Worm (Caenorhabditis elegans): Measurements from ENCODE around the gene gly-13.

gly-13 gene

DNA sequence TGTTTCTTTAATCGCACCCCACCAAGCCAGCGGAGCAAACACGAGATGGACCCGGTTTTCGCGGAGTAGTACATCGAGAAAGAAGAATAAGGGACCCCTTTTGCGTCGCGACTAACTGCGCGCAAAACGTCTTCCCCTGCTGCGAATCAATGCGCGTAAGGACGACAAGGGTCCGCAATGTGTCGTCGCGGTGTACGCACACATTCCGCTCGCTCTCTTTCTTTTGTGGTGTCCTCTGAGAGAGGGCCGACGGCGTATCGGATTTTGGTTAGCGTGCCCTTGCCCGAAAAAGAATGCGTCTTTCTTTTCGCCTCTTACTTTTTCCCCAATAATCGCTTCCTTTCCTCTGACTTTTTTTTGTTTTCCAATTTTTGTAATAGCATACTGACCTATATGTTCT is 41.4 kb upstream of the gly-13 start (continued):
- TF ChIP-seq syd-9 (tag; optimal IDR thresholded peaks at IDR 0.05) (peak; percentile 19), hlh-13 (GFP tag; optimal IDR thresholded peaks at IDR 0.05) (no peak), fax-1 (tag; optimal IDR thresholded peaks at IDR 0.05) (peak; percentile 2), dve-1 (tag; optimal IDR thresholded peaks at IDR 0.05) (no peak), hlh-8 (tag; optimal IDR thresholded peaks at IDR 0.05) (peak; percentile 13), ceh-2 (tag; optimal IDR thresholded peaks at IDR 0.05) (peak; percentile 37)

DNA sequence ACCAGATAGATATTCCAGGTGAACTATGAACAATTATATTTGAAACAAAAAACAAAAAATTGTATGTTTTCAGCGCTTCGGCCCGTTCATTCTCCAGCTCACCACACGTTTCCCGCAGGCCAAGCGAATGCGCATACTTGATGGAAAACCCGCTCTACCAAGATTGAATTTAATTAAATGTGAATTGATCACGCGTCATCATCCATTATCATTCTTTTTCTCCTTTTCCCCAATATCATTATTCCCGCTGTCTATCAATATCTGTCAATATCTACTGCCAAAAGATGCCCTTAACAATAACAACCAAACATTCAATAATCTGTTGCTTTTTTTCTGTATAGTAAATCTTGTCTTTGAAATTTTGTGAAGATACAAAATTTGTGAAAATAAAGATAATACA is 39.8 kb upstream of the gly-13 start:
- TF ChIP-seq npax-4 (tag; optimal IDR thresholded peaks at IDR 0.05) (no peak), ztf-16 (tag; optimal IDR thresholded peaks at IDR 0.05) (no peak), Y22D7AL.16 (tag; optimal IDR thresholded peaks at IDR 0.05) (no peak), nhr-232 (tag; optimal IDR thresholded peaks at IDR 0.05) (no peak), ceh-18 (tag; optimal IDR thresholded peaks at IDR 0.05) (no peak), pqm-1 (tag; optimal IDR thresholded peaks at IDR 0.05) (no peak), unc-86 (tag; optimal IDR thresholded peaks at IDR 0.05) (no peak), unc-3 (GFP tag; conservative IDR thresholded peaks at IDR 0.05) (no peak), unc-3 (tag; optimal IDR thresholded peaks at IDR 0.05) (no peak), F13H6.1 (tag; optimal IDR thresholded peaks at IDR 0.05) (no peak), sox-2 (GFP tag; IDR thresholded peaks at IDR 0.05) (no peak), unc-42 (tag; optimal IDR thresholded peaks at IDR 0.05) (no peak)

DNA sequence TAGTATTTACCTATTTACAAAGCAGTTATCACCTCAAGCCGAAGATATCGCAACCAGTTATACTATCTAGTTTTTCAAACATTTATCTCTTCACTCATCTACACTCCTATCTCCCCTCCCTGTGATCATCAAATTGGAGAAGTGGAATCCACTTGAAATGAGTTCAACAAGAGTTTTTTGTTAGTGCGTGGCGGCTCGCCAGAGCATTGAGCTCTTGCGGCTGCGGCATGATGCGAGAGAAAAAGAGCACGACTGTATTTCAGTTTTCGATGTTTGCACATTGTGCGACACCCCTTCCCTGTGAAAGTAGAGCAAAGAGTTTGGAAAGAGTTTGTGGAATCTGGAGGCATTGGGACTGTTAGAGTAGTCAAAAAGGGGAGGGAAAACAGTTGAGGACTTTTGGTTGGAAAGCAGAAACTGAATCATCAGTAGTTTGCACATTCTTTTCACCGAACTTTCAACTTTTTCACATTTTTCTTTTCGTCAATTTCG is 34.3 kb upstream of the gly-13 start, which contains the start of gene T20B5.2:
T20B5.2 (plus strand) TSS at position 442 of the 492 bp plus-strand sequence.
- no peak for TF ChIP-seq ceh-45 (GFP tag; IDR thresholded peaks at IDR 0.05)
- no peak for TF ChIP-seq ceh-30 (tag; optimal IDR thresholded peaks at IDR 0.05)
- no peak for TF ChIP-seq fax-1 (tag; optimal IDR thresholded peaks at IDR 0.05)
- TF ChIP-seq unc-55 (GFP tag; optimal IDR thresholded peaks at IDR 0.05), result no peak
- TF ChIP-seq pha-4 (tag; optimal IDR thresholded peaks at IDR 0.05), result no peak
- no peak for TF ChIP-seq ceh-48 (tag; optimal IDR thresholded peaks at IDR 0.05)
- TF ChIP-seq che-1 (tag; optimal IDR thresholded peaks at IDR 0.05), result no peak

DNA sequence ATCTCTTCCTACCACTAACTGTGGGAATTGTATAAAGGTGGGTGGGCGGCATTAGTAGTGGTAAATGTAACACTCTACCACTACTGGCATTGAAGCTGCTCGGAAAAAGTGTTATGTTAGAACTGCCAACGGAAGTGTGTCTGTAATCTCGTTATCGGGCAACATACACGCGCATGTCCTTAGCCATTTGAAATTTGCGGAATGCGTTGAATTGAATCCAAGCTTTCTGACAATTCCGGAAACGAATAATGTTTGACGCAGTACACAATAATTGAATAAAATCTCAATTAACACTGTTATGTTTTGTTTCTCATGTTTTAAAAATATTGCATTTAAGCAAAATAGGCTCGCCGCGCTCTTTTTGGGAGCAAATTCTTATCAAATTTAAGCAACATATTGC is 28.5 kb upstream of the gly-13 start:
- TF ChIP-seq Y22D7AL.16 (tag; optimal IDR thresholded peaks at IDR 0.05) (no peak), unc-42 (tag; optimal IDR thresholded peaks at IDR 0.05) (peak; percentile 84), unc-55 (GFP tag; optimal IDR thresholded peaks at IDR 0.05) (no peak), fkh-6 (tag; optimal IDR thresholded peaks at IDR 0.05) (no peak)

DNA sequence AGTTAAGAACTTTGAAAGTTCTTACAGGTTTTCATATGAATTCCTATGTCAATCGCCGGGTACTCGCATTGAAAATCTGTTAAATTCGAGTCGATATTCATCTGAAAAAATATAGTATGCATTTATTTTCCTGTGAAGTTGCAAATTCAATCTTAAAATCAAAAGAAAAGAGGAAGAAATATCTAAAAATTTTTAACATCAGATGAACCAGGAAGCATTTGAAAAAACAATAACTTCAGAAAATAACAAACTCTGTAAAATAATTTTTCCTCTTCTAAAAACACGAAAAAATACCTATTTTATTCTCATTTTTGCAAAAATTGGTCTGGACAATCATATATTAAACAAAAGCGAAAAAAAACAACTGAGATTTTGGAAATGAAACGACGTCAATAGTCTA is 22.7 kb upstream of the gly-13 start, which contains the start of gene npr-7:
npr-7 (minus strand) TSS at position 101 of the 400 bp plus-strand sequence.
- TF ChIP-seq fkh-10 (GFP tag; optimal IDR thresholded peaks at IDR 0.05) (no peak), pha-2 (tag; optimal IDR thresholded peaks at IDR 0.05) (no peak), hlh-8 (tag; optimal IDR thresholded peaks at IDR 0.05) (no peak), pax-1 (tag; optimal IDR thresholded peaks at IDR 0.05) (no peak), syd-9 (tag; optimal IDR thresholded peaks at IDR 0.05) (no peak), fax-1 (tag; optimal IDR thresholded peaks at IDR 0.05) (no peak), ceh-48 (tag; optimal IDR thresholded peaks at IDR 0.05) (no peak), sox-2 (GFP tag; IDR thresholded peaks at IDR 0.05) (no peak), ceh-19 (GFP tag; optimal IDR thresholded peaks at IDR 0.05) (no peak), unc-55 (GFP tag; optimal IDR thresholded peaks at IDR 0.05) (no peak), unc-3 (GFP tag; conservative IDR thresholded peaks at IDR 0.05) (no peak), unc-3 (tag; optimal IDR thresholded peaks at IDR 0.05) (no peak), nhr-232 (tag; optimal IDR thresholded peaks at IDR 0.05) (no peak), ceh-2 (tag; optimal IDR thresholded peaks at IDR 0.05) (no peak), ceh-22 (tag; optimal IDR thresholded peaks at IDR 0.05) (no peak)

DNA sequence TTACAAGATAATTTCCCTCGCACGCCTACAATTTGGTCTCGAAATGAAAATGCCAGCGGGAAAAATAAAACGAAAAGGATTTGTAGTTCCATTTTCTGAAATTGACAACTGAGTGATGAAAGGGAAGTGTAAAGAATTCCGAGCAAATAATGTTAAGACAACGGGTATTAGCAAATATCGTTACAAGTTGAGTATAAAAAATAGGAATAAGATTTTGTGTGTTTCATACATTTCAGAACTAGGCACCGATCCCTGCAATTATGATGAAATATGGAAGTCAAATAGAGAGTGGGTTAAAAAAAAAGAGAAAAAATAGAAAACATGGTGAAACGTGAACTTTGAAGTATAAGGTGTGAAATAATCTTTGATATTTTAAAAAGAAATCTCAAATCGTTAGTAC is 18.0 kb upstream of the gly-13 start, which contains the start of gene ttr-38:
ttr-38 (minus strand) TSS at position 101 of the 400 bp plus-strand sequence.
- TF ChIP-seq ets-4 (tag; optimal IDR thresholded peaks at IDR 0.05) (no peak), F13H6.1 (tag; optimal IDR thresholded peaks at IDR 0.05) (no peak), hlh-13 (GFP tag; optimal IDR thresholded peaks at IDR 0.05) (no peak), pax-1 (tag; optimal IDR thresholded peaks at IDR 0.05) (no peak), unc-86 (tag; optimal IDR thresholded peaks at IDR 0.05) (no peak), lim-6 (tag; optimal IDR thresholded peaks at IDR 0.05) (no peak), ttx-3 (tag; optimal IDR thresholded peaks at IDR 0.05) (no peak), ama-1 (optimal IDR thresholded peaks at IDR 0.05) (no peak), ceh-6 (GFP tag; optimal IDR thresholded peaks at IDR 0.05) (no peak), pat-9 (tag; optimal IDR thresholded peaks at IDR 0.05) (no peak), zip-5 (tag; optimal IDR thresholded peaks at IDR 0.05) (no peak)
